Fruit fly (Drosophila melanogaster) whole organism, pupa: ENCODE data around the gene vers.

Source experiments
- CG12605 ChIP-seq: fragments of 200-800 bp; sonication (Bioruptor generic); IDR thresholded peaks from 2 replicates; pipeline ENCODE4 v1.3.6; 2022; ENCODE audit warnings: missing biosample characterization, missing genetic modification characterization
- CG4496 ChIP-seq: fragments of 200-800 bp; sonication (Bioruptor generic); IDR thresholded peaks from 3 replicates; pipeline ENCODE4 v1.3.6; 2022; ENCODE audit warnings: missing biosample characterization, missing genetic modification characterization
- CG8301 ChIP-seq: fragments of 200-800 bp; sonication (Bioruptor generic); optimal IDR thresholded peaks from 2 replicates; lab custom pipeline; 2018; ENCODE audit warnings: missing biosample characterization, mild to moderate bottlenecking, missing genetic modification characterization
- EcR ChIP-seq: fragments of 200-800 bp; sonication (Bioruptor generic); optimal IDR thresholded peaks from 3 replicates; lab custom pipeline; 2019; ENCODE audit warnings: missing biosample characterization, missing genetic modification characterization, mild to moderate bottlenecking, moderate library complexity, missing genetic modification reagents
- Pif1A ChIP-seq: fragments of 200-800 bp; sonication (Bioruptor generic); optimal IDR thresholded peaks from 3 replicates; lab custom pipeline; 2016; ENCODE audit warnings: missing biosample characterization, missing genetic modification characterization
- rn ChIP-seq: fragments of 200-800 bp; sonication (Bioruptor generic); IDR thresholded peaks from 2 replicates; pipeline ENCODE4 v1.3.6; 2022; ENCODE audit warnings: missing biosample characterization, missing genetic modification characterization

DNA sequence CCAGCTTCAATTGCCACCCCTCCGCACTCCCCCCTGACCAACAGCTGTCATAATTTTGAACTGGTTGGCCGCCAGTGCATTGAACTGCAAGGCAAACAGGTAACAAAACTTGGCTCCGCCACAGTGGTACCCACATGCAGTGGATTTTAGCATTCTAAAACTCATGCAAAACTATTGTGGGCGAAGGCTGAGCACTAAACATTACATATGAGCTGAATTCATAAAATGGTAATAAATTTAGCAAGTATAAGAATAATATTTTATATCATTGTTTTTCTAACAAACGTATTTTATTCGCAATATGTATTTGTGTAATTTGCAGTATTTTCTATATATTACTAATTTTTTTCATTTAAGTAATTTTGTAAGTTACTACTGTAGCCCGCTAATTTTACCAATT, 43.5 kb upstream of the vers start:
- peak; percentile 54 for TF ChIP-seq CG12605 (GFP tag; lab: Robert Waterston, UW)
- TF ChIP-seq CG4496 (GFP tag; lab: Robert Waterston, UW) = peak; percentile 51
- no peak for TF ChIP-seq rn (GFP tag; lab: Robert Waterston, UW)
- TF ChIP-seq CG8301 (tag; lab: Kevin White, UChicago) = peak; percentile 67
- peak; percentile 46 for TF ChIP-seq Pif1A (GFP tag; lab: Kevin White, UChicago)
- TF ChIP-seq EcR = peak; percentile 50
